Fruit fly (Drosophila melanogaster) Kc167 (cell line): ENCODE results near the gene Vml.

ENCODE experiments used
- Myc ChIP-seq: fragments of >200 bp; optimal IDR thresholded peaks from 2 replicates; lab custom pipeline; 2017; ENCODE audit warnings: missing external identifiers
- Sin3A ChIP-seq: fragments of >200 bp; optimal IDR thresholded peaks from 2 replicates; lab custom pipeline; 2018; ENCODE audit warnings: missing external identifiers
- h ChIP-seq: fragments of >200 bp; optimal IDR thresholded peaks from 3 replicates; lab custom pipeline; 2018; ENCODE audit warnings: missing external identifiers
- insv ChIP-seq: fragments of >200 bp; optimal IDR thresholded peaks from 3 replicates; lab custom pipeline; 2018; ENCODE audit warnings: missing external identifiers
- psq ChIP-seq: fragments of >200 bp; optimal IDR thresholded peaks from 2 replicates; lab custom pipeline; 2017; ENCODE audit warnings: missing external identifiers
- ttk ChIP-seq: sonication (Bioruptor generic); optimal IDR thresholded peaks from 2 replicates; lab custom pipeline; 2017; ENCODE audit warnings: missing external identifiers

Gene Vml

DNA sequence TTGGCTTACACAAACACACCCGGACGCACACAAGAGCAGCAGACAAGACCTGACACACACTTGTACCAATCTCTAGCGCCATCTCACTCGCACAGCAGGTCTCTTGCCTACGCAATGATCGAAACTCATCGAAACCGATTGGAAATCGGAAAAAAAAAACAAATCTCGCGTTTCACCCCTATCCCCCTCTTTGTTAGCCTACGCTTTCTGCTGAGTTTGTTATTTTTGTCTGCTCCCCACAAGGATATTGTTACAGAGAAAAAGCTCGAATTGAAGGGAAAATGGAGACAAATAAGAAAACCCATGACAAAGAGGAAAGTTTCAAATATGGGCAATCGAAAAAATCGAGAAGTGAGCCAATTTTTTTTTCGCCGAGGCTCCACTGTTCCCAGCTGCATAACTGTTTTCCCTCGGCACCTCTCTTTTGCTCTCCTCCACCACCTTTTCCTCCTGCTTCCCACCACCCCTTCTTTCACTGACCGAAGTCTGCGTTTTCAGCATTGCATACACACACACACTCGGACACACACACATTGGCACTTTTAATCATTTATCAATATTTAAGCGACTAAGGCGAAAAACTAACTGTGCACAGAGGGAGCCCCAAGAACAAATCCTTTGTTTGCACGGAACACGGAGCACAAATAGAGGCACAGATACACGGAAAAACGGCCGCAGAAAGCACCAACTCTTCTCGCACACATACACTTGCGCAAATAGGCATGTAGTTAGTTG lies 5.6 kb upstream of the Vml start:
- TF ChIP-seq Sin3A (lab: Kevin White, UChicago) (no peak), h (lab: Kevin White, UChicago) (no peak), Myc (lab: Kevin White, UChicago) (no peak), ttk (no peak), insv (lab: Kevin White, UChicago) (no peak), psq (lab: Kevin White, UChicago) (no peak)

DNA sequence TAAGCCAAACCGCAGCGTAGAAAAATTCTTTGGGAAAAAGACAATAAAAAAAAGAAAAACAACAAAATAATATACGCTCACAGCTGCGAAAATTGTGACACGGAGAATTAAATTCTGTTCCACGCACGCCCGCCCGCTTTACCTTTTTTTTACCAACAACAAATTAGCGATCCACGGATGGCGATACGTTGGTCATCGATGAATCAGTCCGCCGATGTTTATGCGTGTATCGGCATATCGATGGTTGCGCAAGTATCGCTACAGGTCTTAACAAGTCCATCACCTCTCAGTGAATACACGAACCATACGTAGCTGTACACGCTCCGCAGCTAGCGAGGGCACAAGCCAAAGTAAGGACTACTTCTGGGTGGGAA lies 5.1 kb upstream of the Vml start, which contains the start of gene CG2924:
TSS of gene CG2924 (minus strand) at position 205 of the 374 bp plus-strand sequence.
- no peak for TF ChIP-seq insv (lab: Kevin White, UChicago)
- no peak for TF ChIP-seq Myc (lab: Kevin White, UChicago)
- TF ChIP-seq Sin3A (lab: Kevin White, UChicago): no peak
- TF ChIP-seq psq (lab: Kevin White, UChicago): no peak
- no peak for TF ChIP-seq h (lab: Kevin White, UChicago)
- no peak for TF ChIP-seq ttk

DNA sequence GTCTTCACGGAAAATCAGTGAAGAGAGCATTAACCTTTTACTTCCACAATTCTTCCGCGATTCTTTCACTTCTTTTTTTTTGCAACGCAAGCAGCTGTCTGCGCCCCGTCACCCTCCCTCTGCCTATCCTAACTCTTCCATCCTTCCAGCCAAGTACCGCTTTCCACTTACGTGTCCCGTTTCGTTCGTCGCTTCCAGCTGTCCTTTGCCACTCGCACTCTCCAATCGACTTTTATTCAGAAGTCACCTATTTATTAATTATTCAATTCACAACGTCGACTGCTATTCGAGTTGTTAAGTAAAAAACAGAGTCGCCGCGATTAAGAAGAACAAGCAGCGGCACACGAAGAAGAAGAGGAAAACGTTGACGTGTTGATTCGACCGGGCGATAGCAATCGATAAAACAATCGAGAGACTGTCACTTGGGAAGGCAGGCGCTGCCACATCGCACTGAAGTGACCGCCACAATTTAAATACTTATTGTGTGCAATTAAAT lies 870 bp upstream of the Vml start, which contains the start of gene Grp170:
TSS of gene Grp170 (minus strand) at position 365 of the 496 bp plus-strand sequence.
- no peak for TF ChIP-seq ttk
- no peak for TF ChIP-seq insv (lab: Kevin White, UChicago)
- no peak for TF ChIP-seq h (lab: Kevin White, UChicago)
- TF ChIP-seq psq (lab: Kevin White, UChicago): no peak
- no peak for TF ChIP-seq Sin3A (lab: Kevin White, UChicago)
- no peak for TF ChIP-seq Myc (lab: Kevin White, UChicago)

DNA sequence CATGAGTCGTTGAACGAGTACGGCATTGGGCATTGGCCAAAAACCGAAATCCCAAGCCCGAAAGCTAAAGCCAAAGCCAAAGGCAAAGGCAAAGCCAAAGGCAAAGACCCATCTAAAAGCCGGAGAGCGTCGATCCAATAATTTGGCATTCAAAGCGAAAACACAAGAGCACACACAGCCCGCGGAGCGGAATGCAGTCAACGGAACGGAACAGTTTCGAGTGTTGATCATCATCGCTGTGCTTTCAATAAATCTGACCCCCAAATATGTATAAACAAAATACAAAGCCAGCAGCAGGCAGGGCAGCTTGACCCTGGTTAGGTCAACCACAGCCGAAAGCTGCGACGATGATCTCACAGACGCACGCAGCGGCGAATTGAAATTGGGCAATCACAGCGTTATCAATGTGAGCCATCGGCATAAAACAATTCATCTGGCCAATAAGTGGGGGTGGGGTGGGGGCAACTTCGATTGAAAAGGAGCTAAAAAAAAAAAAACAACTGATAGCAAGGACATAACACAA lies 3.2 kb downstream of the Vml start:
- TF ChIP-seq ttk: no peak
- TF ChIP-seq Sin3A (lab: Kevin White, UChicago): no peak
- TF ChIP-seq h (lab: Kevin White, UChicago): no peak
- no peak for TF ChIP-seq insv (lab: Kevin White, UChicago)
- no peak for TF ChIP-seq Myc (lab: Kevin White, UChicago)
- TF ChIP-seq psq (lab: Kevin White, UChicago): no peak

DNA sequence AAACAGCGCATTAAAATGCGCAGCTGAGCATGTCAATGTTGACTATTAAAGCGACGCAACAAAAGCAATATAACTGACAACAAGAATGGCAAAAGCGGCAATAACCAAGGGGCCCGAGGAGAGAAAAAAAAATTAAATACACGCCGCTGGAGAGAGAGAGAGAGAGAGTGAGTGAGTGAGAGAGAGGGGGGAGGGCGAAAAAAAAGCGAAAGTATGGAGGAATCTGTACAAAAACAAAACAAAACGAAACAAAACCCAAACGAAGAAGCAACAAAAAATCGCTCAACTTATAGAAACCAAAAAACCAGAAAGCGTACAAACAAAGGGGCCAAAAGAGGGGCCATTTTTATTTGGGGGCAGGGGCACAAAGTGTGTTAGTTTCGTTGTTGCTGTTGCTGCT lies 7.8 kb downstream of the Vml start:
- TF ChIP-seq h (lab: Kevin White, UChicago) (no peak), psq (lab: Kevin White, UChicago) (no peak), ttk (no peak), Sin3A (lab: Kevin White, UChicago) (no peak), Myc (lab: Kevin White, UChicago) (no peak), insv (lab: Kevin White, UChicago) (no peak)

DNA sequence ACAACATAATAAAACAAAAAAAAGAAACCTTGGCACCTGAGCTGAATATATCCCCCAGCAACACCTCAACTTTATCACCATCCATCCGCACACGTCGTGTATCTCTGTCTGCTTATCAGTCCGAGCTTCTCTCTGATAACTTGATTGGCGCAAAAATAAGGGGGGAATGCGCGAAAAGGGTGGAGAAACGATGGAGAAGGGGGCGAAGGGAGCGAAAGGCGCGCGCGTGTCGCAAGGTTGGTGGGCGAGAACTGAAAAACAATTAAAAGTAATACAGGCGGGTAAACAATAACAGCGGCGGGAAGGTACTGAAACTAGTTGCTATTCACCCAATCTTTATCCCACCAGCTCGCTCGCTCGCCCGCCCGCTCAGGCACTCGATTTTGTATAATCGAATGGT lies 10.6 kb downstream of the Vml start:
- no peak for TF ChIP-seq h (lab: Kevin White, UChicago)

DNA sequence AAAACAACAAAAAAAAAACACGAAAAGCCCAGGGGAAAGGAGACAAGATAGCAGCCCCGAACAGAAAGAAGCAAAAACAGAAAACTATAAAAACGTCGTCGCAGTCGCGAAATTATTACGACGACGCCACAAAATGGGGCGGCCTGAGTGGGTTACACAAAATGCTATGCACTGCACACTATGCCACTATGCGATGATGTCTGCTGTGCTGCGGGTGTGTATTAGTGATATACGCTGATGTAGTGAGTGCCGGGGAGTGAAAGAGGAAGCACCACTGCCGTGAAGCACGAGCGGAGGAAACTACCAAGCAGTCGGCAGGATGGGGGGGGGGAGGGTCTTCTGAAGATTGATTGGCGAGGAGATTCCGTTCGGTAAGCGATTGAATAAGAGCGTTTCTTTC lies 11.4 kb downstream of the Vml start:
- no peak for TF ChIP-seq Sin3A (lab: Kevin White, UChicago)
- TF ChIP-seq h (lab: Kevin White, UChicago): no peak
- TF ChIP-seq psq (lab: Kevin White, UChicago): no peak
- TF ChIP-seq Myc (lab: Kevin White, UChicago): no peak
- no peak for TF ChIP-seq ttk
- no peak for TF ChIP-seq insv (lab: Kevin White, UChicago)

DNA sequence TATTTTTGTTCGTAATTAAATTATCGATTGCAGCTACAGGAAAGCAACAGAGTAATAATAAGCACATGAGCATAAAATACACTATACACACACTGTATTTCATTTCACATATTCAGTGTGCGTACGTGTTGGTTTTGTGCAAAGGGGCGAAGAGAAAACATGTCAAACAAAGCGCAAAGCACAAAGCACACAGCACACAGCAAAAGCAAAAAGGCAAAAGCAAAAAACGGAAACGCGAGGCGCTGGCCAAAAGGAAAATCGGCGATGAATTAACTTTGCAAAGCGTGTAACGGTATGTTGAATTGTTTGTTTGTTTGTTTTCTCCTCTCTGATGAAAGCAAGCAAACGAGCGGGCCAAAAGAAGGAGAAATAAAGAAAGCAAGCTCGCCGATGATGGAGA lies 12.7 kb downstream of the Vml start:
- TF ChIP-seq Myc (lab: Kevin White, UChicago) (no peak), psq (lab: Kevin White, UChicago) (no peak), ttk (no peak)

DNA sequence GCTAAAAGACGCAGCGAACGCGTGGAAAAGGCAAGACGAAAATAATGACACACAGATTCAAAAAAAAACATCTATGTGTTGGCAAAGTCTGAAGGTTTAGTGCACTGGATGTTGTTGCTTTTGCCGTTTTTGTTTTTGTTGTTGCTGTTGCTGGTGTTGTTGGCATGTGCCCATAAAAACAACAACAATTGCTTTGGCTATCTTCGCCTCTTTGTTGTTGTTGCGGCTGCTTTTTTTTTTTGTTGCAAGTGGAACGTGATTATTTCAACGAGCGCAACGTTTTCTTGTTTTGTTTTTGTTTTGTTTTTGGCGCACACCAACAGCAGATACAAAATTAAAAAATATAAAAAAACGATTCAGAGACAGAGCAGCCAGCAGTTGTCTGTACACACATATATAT lies 13.5 kb downstream of the Vml start:
- TF ChIP-seq psq (lab: Kevin White, UChicago): no peak
- TF ChIP-seq ttk: no peak
- TF ChIP-seq insv (lab: Kevin White, UChicago): no peak
- no peak for TF ChIP-seq h (lab: Kevin White, UChicago)
- TF ChIP-seq Sin3A (lab: Kevin White, UChicago): no peak
- TF ChIP-seq Myc (lab: Kevin White, UChicago): no peak

DNA sequence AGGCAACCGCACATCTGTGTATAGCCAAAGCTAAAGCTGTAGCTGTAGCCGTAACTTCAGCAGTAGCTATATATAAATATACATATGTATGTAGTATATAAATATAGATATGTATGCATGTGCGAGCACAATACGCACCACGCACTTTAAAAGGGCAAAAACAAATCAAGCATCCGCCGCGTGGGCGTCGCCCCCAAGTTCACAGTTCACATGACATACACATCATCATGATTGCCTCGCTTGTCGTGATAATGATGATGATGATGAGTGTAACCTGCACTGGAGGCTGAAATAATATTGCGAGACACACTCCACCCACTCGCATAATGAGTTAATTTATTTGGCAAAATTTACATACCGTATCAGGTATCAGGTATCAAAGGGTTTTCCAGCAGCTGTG lies 15.4 kb downstream of the Vml start:
- TF ChIP-seq ttk (no peak), Myc (lab: Kevin White, UChicago) (no peak), Sin3A (lab: Kevin White, UChicago) (no peak), psq (lab: Kevin White, UChicago) (no peak), insv (lab: Kevin White, UChicago) (no peak), h (lab: Kevin White, UChicago) (no peak)

DNA sequence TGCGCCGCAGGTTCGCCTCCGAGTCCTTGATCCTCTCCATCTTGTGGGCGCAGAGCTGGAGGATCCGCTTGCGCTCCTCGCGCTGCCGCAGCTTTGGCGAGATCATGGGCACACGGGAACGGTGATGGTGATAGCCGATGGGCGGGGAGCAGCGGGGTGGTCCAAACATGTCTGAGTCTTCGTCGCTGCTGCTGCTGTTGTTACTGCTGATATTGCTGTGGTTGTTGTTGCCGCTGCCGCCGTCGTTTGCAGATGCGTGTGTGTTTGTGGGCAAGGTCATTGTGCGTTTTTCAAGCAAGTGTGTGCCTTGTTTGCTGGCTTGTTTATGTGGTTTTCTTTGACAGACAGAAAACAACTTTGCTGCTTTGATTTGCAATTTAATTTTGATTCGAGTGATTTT lies 16.8 kb downstream of the Vml start:
- TF ChIP-seq insv (lab: Kevin White, UChicago): no peak
- no peak for TF ChIP-seq Myc (lab: Kevin White, UChicago)
- no peak for TF ChIP-seq psq (lab: Kevin White, UChicago)
- no peak for TF ChIP-seq ttk

DNA sequence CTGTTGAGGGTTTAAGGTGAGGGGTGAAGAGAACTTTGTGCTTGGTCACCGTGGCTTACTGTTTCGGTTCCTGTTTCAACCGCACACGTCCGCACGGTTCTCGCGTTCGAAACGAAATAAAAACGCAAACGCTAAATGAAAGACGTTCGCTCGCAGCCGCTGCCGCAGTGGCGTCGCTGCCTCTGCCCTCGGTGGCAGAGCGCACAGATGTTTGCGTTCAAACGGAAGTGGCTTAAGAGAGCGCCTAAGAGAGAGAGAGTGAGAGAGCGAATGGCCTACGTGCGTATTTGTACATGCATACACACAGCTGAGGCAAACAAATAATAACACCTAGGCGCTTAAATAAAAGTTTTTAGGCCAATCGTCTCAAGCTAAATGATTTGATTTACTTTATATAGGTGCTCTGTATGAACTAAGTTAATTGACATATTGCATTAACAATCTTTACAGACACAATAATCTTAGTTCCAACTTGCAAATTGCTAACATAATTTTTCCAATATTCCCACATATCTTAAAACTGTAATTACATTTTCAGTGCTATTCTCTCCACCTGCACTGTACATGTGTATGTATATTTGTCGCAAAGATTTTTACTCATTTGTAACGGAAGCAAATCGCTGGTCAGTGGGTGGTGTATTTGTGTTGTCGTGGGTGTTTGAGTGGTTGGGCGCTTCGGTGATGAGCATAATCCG lies 17.8 kb downstream of the Vml start, which contains the start of gene CG2865:
TSS of gene CG2865 (minus strand) at position 118 of the 695 bp plus-strand sequence.
- TF ChIP-seq ttk (no peak), h (lab: Kevin White, UChicago) (no peak), insv (lab: Kevin White, UChicago) (no peak), Myc (lab: Kevin White, UChicago) (no peak), psq (lab: Kevin White, UChicago) (no peak), Sin3A (lab: Kevin White, UChicago) (no peak)
